Worm (Caenorhabditis elegans): ENCODE measurements around the gene srh-68.
A peak's percentile ranks its signal among the peaks of the same experiment; 100 is the strongest.

The srh-68 gene

ce11 chrII:12494067-12494477 is 13.1 kb upstream of the srh-68 start:
- no peak for TF ChIP-seq mab-9 (GFP tag; IDR thresholded peaks at IDR 0.05)
- TF ChIP-seq unc-86 (tag; optimal IDR thresholded peaks at IDR 0.05) = no peak
- TF ChIP-seq F16B12.6 (tag; optimal IDR thresholded peaks at IDR 0.05) = no peak
- peak; percentile 50 for TF ChIP-seq ceh-8 (GFP tag; optimal IDR thresholded peaks at IDR 0.05)

ce11 chrII:12494556-12495131 is 12.5 kb upstream of the srh-68 start, which contains the start of gene col-85:
Gene col-85, minus strand, starts transcription at chrII:12495095.
- TF ChIP-seq unc-98 (GFP tag; IDR thresholded peaks at IDR 0.05) = peak; percentile 60; the same call in 1 of the 2 replicates
- no peak for TF ChIP-seq nhr-84 (tag; optimal IDR thresholded peaks at IDR 0.05)
- peak; percentile 65 for TF ChIP-seq C16A3.4 (tag; optimal IDR thresholded peaks at IDR 0.05)
- no peak for TF ChIP-seq pag-3 (tag; optimal IDR thresholded peaks at IDR 0.05; ENCODE audit: borderline replicate concordance, insufficient read depth)
- peak in 1 of 2 experiments; percentile 47 for TF ChIP-seq mdl-1 (tag; optimal IDR thresholded peaks at IDR 0.05)
- TF ChIP-seq sox-4 (tag; optimal IDR thresholded peaks at IDR 0.05) = no peak
- peak; percentile 70 for TF ChIP-seq nhr-90 (tag; optimal IDR thresholded peaks at IDR 0.05; ENCODE audit: poor library complexity)
- peak; percentile 51 for TF ChIP-seq fkh-10 (GFP tag; optimal IDR thresholded peaks at IDR 0.05)
- TF ChIP-seq xbp-1 (tag; optimal IDR thresholded peaks at IDR 0.05) = peak; percentile 60
- TF ChIP-seq ces-1 (GFP tag; optimal IDR thresholded peaks at IDR 0.05) = no peak
- TF ChIP-seq unc-62 (GFP tag; optimal IDR thresholded peaks at IDR 0.05) = no peak
- TF ChIP-seq lsy-2 (tag; optimal IDR thresholded peaks at IDR 0.05) = peak; percentile 57 to 68
- TF ChIP-seq efl-1 (optimal IDR thresholded peaks at IDR 0.05) = peak; percentile 65 to 71
- TF ChIP-seq efl-1 (GFP tag; optimal IDR thresholded peaks at IDR 0.05 in 1 of 2) = peak; percentile 66 to 97
- no peak for TF ChIP-seq Y116A8C.19 (tag; optimal IDR thresholded peaks at IDR 0.05; ENCODE audit: borderline replicate concordance)
- TF ChIP-seq irx-1 (tag; optimal IDR thresholded peaks at IDR 0.05) = peak; percentile 57
- TF ChIP-seq zag-1 (tag; optimal IDR thresholded peaks at IDR 0.05) = no peak
- TF ChIP-seq zip-4 (GFP tag; optimal IDR thresholded peaks at IDR 0.05) = no peak
- TF ChIP-seq skn-1 (tag; optimal IDR thresholded peaks at IDR 0.05) = peak; percentile 53
- peak; percentile 49 for TF ChIP-seq aly-2 (tag; optimal IDR thresholded peaks at IDR 0.05)
- TF ChIP-seq nhr-237 (tag; optimal IDR thresholded peaks at IDR 0.05) = no peak
- TF ChIP-seq sup-37 (GFP tag; optimal IDR thresholded peaks at IDR 0.05) = no peak
- TF ChIP-seq tlp-1 (tag; optimal IDR thresholded peaks at IDR 0.05) = no peak
- TF ChIP-seq egl-27 (tag; optimal IDR thresholded peaks at IDR 0.05) = peak in 1 of 2 experiments; percentile 53
- TF ChIP-seq lin-35 (GFP tag; optimal IDR thresholded peaks at IDR 0.05) = peak; percentile 71 to 77
- TF ChIP-seq F16B12.6 (tag; optimal IDR thresholded peaks at IDR 0.05) = peak; percentile 19
- TF ChIP-seq dpl-1 (GFP tag; optimal IDR thresholded peaks at IDR 0.05) = peak; percentile 44 to 66 (median 54)
- 0 out of 2 replicates have a peak, but pooled peaks have one; percentile 41 for TF ChIP-seq mab-9 (GFP tag; IDR thresholded peaks at IDR 0.05)
- no peak for TF ChIP-seq blmp-1 (tag; optimal IDR thresholded peaks at IDR 0.05)
- TF ChIP-seq ceh-63 (GFP tag; optimal IDR thresholded peaks at IDR 0.05) = no peak
- TF ChIP-seq egl-13 (tag; optimal IDR thresholded peaks at IDR 0.05) = no peak
- TF ChIP-seq unc-30 (tag; optimal IDR thresholded peaks at IDR 0.05) = no peak
- TF ChIP-seq elt-3 (tag; optimal IDR thresholded peaks at IDR 0.05) = peak in 2 of 6 experiments; percentile 10 to 30
- TF ChIP-seq nhr-76 (tag; optimal IDR thresholded peaks at IDR 0.05) = no peak
- TF ChIP-seq sptf-1 (tag; optimal IDR thresholded peaks at IDR 0.05) = no peak
- peak; percentile 74 for TF ChIP-seq lin-14 (GFP tag; optimal IDR thresholded peaks at IDR 0.05)
- TF ChIP-seq ceh-8 (GFP tag; optimal IDR thresholded peaks at IDR 0.05) = no peak
- TF ChIP-seq fkh-8 (tag; optimal IDR thresholded peaks at IDR 0.05) = peak; percentile 83
- peak; percentile 11 for TF ChIP-seq pqm-1 (tag; optimal IDR thresholded peaks at IDR 0.05)
- TF ChIP-seq C34B4.2 (tag; optimal IDR thresholded peaks at IDR 0.05) = no peak
- peak; percentile 36; the same call in 1 of the 2 replicates for TF ChIP-seq isw-1 (GFP tag; IDR thresholded peaks at IDR 0.05)
- TF ChIP-seq tbx-2 (tag; optimal IDR thresholded peaks at IDR 0.05) = peak; percentile 62
- TF ChIP-seq nhr-28 (tag; optimal IDR thresholded peaks at IDR 0.05) = no peak
- TF ChIP-seq nhr-19 (GFP tag; conservative IDR thresholded peaks at IDR 0.05) = peak; percentile 76
- TF ChIP-seq swsn-7 (tag; optimal IDR thresholded peaks at IDR 0.05) = peak; percentile 73
- TF ChIP-seq lir-3 (tag; optimal IDR thresholded peaks at IDR 0.05; ENCODE audit: poor library complexity) = peak; percentile 44
- TF ChIP-seq fos-1 (tag; optimal IDR thresholded peaks at IDR 0.05) = peak; percentile 69
- TF ChIP-seq ets-5 (GFP tag; IDR thresholded peaks at IDR 0.05) = no peak
- TF ChIP-seq vab-15 (tag; optimal IDR thresholded peaks at IDR 0.05) = peak; percentile 63
